Worm (Caenorhabditis elegans): ENCODE data around the gene peb-1.

DNA sequence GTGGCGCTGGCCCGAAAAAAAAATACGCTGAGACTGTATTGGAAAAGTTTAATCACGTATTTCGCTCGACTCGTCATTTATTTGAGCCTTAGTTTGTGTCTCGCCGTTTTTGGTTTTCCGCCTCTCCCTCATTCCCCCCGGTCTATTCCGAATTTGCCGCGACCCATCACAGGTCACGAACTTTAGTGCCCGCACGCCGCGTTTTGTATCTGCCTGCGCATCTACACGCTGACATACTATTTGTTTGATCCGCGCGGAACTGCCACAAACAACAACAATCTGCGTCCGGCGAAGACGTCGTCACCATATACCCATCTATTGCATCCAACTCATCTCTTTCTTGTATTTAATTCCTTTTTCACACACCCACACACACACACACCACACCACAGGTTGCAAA is 687 bp upstream of the peb-1 start:
- no peak for TF ChIP-seq skn-1 (tag; optimal IDR thresholded peaks at IDR 0.05)
- no peak for TF ChIP-seq nhr-12 (tag; optimal IDR thresholded peaks at IDR 0.05)
- no peak for TF ChIP-seq snpc-4 (tag; optimal IDR thresholded peaks at IDR 0.05)
- no peak for TF ChIP-seq pha-4 (tag; optimal IDR thresholded peaks at IDR 0.05)
- no peak for TF ChIP-seq pqm-1 (tag; optimal IDR thresholded peaks at IDR 0.05)
